Worm (Caenorhabditis elegans): ENCODE results near the gene Y113G7B.11.

DNA sequence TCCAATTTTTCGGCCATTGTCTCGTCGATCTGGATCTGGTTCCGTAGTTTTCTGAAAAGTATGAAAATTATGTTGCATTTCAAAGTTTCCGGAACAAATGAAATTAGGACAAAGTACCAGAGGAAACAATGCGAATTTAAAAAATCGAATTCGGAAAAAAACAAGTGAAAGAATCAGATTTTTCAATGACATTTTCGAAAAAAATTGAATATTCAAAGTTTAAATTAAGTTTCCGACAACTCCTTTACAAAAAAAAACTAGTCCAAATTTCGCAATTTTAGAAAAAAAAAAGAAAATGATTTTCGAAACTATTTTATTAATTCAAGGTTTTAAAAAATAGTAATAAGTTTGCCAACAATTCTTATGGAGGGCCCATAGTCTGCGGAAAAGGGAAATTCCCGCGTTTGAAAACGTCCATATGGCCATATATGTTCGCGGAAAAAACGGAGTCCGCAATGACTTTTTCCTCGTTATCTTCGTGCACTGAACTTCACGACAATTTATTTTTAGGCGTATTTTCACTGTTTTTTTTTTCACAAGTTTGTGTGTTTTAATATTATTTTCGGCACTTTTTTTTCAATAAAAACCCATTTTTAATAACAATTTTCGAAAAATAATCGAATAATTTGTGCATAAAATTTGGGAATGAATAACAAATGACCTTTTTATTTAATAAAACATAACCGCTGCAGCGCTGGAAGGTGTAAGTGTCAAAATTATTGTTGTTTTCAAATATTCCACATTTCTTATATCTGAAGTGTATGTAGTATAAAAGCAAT lies 22.8 kb downstream of the Y113G7B.11 start, which contains the start of the genes fbxa-115 and Y113G7B.27:
- no peak for TF ChIP-seq elt-1 (tag; optimal IDR thresholded peaks at IDR 0.05)
- no peak for TF ChIP-seq aly-2 (tag; optimal IDR thresholded peaks at IDR 0.05)
- no peak for TF ChIP-seq ama-1 (optimal IDR thresholded peaks at IDR 0.05)
- TF ChIP-seq mdl-1 (tag; optimal IDR thresholded peaks at IDR 0.05), result no peak
- no peak for TF ChIP-seq lin-13 (GFP tag; optimal IDR thresholded peaks at IDR 0.05)
- TF ChIP-seq unc-39 (tag; optimal IDR thresholded peaks at IDR 0.05), result no peak
- no peak for TF ChIP-seq gmeb-1 (tag; optimal IDR thresholded peaks at IDR 0.05)
